Worm (Caenorhabditis elegans): ENCODE measurements around the gene ZK84.4.
A peak's percentile ranks its signal among the peaks of the same experiment; 100 is the strongest.

ZK84.4 gene

ce11 chrII:5966637-5967036 lies 42.1 kb downstream of the ZK84.4 start:
- peak; percentile 55 for TF ChIP-seq lin-11 (tag; optimal IDR thresholded peaks at IDR 0.05)
- peak; percentile 16 for TF ChIP-seq F13H6.1 (tag; optimal IDR thresholded peaks at IDR 0.05)
- peak; percentile 39 for TF ChIP-seq C34F6.9 (tag; optimal IDR thresholded peaks at IDR 0.05)
- TF ChIP-seq unc-55 (GFP tag; optimal IDR thresholded peaks at IDR 0.05) = peak; percentile 26
- no peak for TF ChIP-seq nhr-77 (tag; optimal IDR thresholded peaks at IDR 0.05)
- TF ChIP-seq nhr-129 (tag; optimal IDR thresholded peaks at IDR 0.05) = peak; percentile 32
- no peak for TF ChIP-seq egl-27 (tag; optimal IDR thresholded peaks at IDR 0.05)
- TF ChIP-seq lin-39 (tag; optimal IDR thresholded peaks at IDR 0.05) = no peak
- TF ChIP-seq lsy-2 (tag; optimal IDR thresholded peaks at IDR 0.05) = peak in 1 of 2 experiments; percentile 21
- TF ChIP-seq zag-1 (tag; optimal IDR thresholded peaks at IDR 0.05) = peak; percentile 31
- peak; percentile 23 for TF ChIP-seq snpc-4 (tag; optimal IDR thresholded peaks at IDR 0.05)
- no peak for TF ChIP-seq elt-1 (tag; optimal IDR thresholded peaks at IDR 0.05)
- TF ChIP-seq sma-9 (GFP tag; optimal IDR thresholded peaks at IDR 0.05) = peak; percentile 2
- no peak for TF ChIP-seq sma-9 (tag; optimal IDR thresholded peaks at IDR 0.05)

ce11 chrII:5964962-5965361 lies 43.8 kb downstream of the ZK84.4 start:
- TF ChIP-seq dmd-4 (tag; optimal IDR thresholded peaks at IDR 0.05) = peak; percentile 54
- TF ChIP-seq nhr-21 (tag; optimal IDR thresholded peaks at IDR 0.05) = peak; percentile 16
- TF ChIP-seq alr-1 (tag; optimal IDR thresholded peaks at IDR 0.05) = no peak

- TF ChIP-seq sma-9 (GFP tag; optimal IDR thresholded peaks at IDR 0.05) = peak; percentile 34
- TF ChIP-seq sma-9 (tag; optimal IDR thresholded peaks at IDR 0.05) = no peak
- TF ChIP-seq zag-1 (tag; optimal IDR thresholded peaks at IDR 0.05) = peak; percentile 23
- TF ChIP-seq nhr-6 (tag; optimal IDR thresholded peaks at IDR 0.05) = no peak
- peak in 1 of 2 experiments; percentile 6 for TF ChIP-seq lsy-2 (tag; optimal IDR thresholded peaks at IDR 0.05)
- no peak for TF ChIP-seq lin-13 (GFP tag; optimal IDR thresholded peaks at IDR 0.05)
- TF ChIP-seq ceh-16 (tag; optimal IDR thresholded peaks at IDR 0.05) = no peak
- TF ChIP-seq fos-1 (tag; optimal IDR thresholded peaks at IDR 0.05) = no peak
Observed at ce11 chrII:5962343-5962742, 46.4 kb downstream of the ZK84.4 start.

- TF ChIP-seq nhr-6 (tag; optimal IDR thresholded peaks at IDR 0.05) = no peak
- TF ChIP-seq elt-3 (tag; optimal IDR thresholded peaks at IDR 0.05) = no peak
- TF ChIP-seq nhr-12 (tag; optimal IDR thresholded peaks at IDR 0.05) = no peak
- no peak for TF ChIP-seq nhr-77 (tag; optimal IDR thresholded peaks at IDR 0.05)
- TF ChIP-seq lin-11 (tag; optimal IDR thresholded peaks at IDR 0.05) = no peak
- no peak for TF ChIP-seq nhr-25 (tag; optimal IDR thresholded peaks at IDR 0.05)
Observed at ce11 chrII:5961317-5961716, 47.5 kb downstream of the ZK84.4 start, which contains the start of gene B0034.7. TSS of gene B0034.7 (plus strand) at chrII:5961617.

ce11 chrII:5959575-5960119 lies 49.1 kb downstream of the ZK84.4 start:
- TF ChIP-seq nhr-21 (tag; optimal IDR thresholded peaks at IDR 0.05) (peak; percentile 52), lsy-2 (tag; optimal IDR thresholded peaks at IDR 0.05) (peak in 1 of 2 experiments; percentile 1), fos-1 (tag; optimal IDR thresholded peaks at IDR 0.05) (no peak), ZK546.5 (tag; optimal IDR thresholded peaks at IDR 0.05) (no peak), egl-27 (tag; optimal IDR thresholded peaks at IDR 0.05) (no peak), unc-62 (GFP tag; optimal IDR thresholded peaks at IDR 0.05) (no peak), nhr-6 (tag; optimal IDR thresholded peaks at IDR 0.05) (no peak), nhr-12 (tag; optimal IDR thresholded peaks at IDR 0.05) (no peak), sma-9 (GFP tag; optimal IDR thresholded peaks at IDR 0.05) (no peak), sma-9 (tag; optimal IDR thresholded peaks at IDR 0.05) (no peak), ceh-16 (tag; optimal IDR thresholded peaks at IDR 0.05) (no peak), lin-13 (GFP tag; optimal IDR thresholded peaks at IDR 0.05) (no peak), ztf-11 (tag; optimal IDR thresholded peaks at IDR 0.05) (no peak), lin-39 (tag; optimal IDR thresholded peaks at IDR 0.05) (no peak), gmeb-1 (tag; optimal IDR thresholded peaks at IDR 0.05) (no peak), zag-1 (tag; optimal IDR thresholded peaks at IDR 0.05) (no peak)
